Worm (Caenorhabditis elegans) whole organism, early embryonic: ENCODE results near the gene rips-1.

Experiments used
- B0310.2 ChIP-seq: sonication (generic microtip); optimal IDR thresholded peaks from 2 replicates; lab custom pipeline; 2016; ENCODE audit warnings: mild to moderate bottlenecking, missing genetic modification characterization, missing compliant biosample characterization
- F13C5.2 ChIP-seq: sonication (generic microtip); optimal IDR thresholded peaks from 2 replicates; lab custom pipeline; 2017; ENCODE audit warnings: mild to moderate bottlenecking, missing genetic modification characterization, inconsistent platforms, missing compliant biosample characterization
- aly-1 ChIP-seq: sonication (generic microtip); optimal IDR thresholded peaks from 2 replicates; lab custom pipeline; 2016; ENCODE audit warnings: missing genetic modification characterization, missing compliant biosample characterization
- ama-1 ChIP-seq: fragments of 150-350 bp; optimal IDR thresholded peaks from 2 replicates; lab custom pipeline; 2014
- ceh-13 ChIP-seq: fragments of 200-800 bp; sonication (Bioruptor generic); optimal IDR thresholded peaks from 2 replicates; lab custom pipeline; 2018; ENCODE audit warnings: mild to moderate bottlenecking, missing genetic modification characterization, missing compliant biosample characterization
- ceh-36 ChIP-seq: sonication (generic microtip); optimal IDR thresholded peaks from 2 replicates; lab custom pipeline; 2016; ENCODE audit warnings: missing genetic modification characterization, inconsistent platforms, missing compliant biosample characterization
- ets-7 ChIP-seq: sonication (generic microtip); optimal IDR thresholded peaks from 2 replicates; lab custom pipeline; 2016; ENCODE audit warnings: missing genotype, missing genetic modification characterization, missing compliant biosample characterization
- flt-1 ChIP-seq: fragments of 200-800 bp; sonication (Bioruptor generic); IDR thresholded peaks from 2 replicates; pipeline ENCODE4 v1.3.6; 2022; ENCODE audit warnings: missing genetic modification characterization, missing compliant biosample characterization
- hmbx-1 ChIP-seq: sonication (generic microtip); optimal IDR thresholded peaks from 2 replicates; lab custom pipeline; 2016; ENCODE audit warnings: mild to moderate bottlenecking, missing genetic modification characterization, missing compliant biosample characterization
- hmg-4 ChIP-seq: fragments of 200-800 bp; sonication (Bioruptor generic); optimal IDR thresholded peaks from 2 replicates; lab custom pipeline; 2018; ENCODE audit warnings: mild to moderate bottlenecking, missing genetic modification characterization, missing compliant biosample characterization
- hnd-1 ChIP-seq: sonication (generic microtip); optimal IDR thresholded peaks from 2 replicates; lab custom pipeline; 2016; ENCODE audit warnings: missing genetic modification characterization, missing compliant biosample characterization
- pes-1 ChIP-seq: fragments of 200-800 bp; sonication (Bioruptor generic); IDR thresholded peaks from 2 replicates; pipeline ENCODE4 v1.3.6; 2022; ENCODE audit warnings: missing genetic modification reagents, missing genetic modification characterization, missing compliant biosample characterization
- scrt-1 ChIP-seq: fragments of 200-800 bp; sonication (Bioruptor generic); IDR thresholded peaks from 2 replicates; pipeline ENCODE4 v1.3.6; 2022; ENCODE audit warnings: missing genetic modification characterization, missing compliant biosample characterization
- sea-1 ChIP-seq: fragments of 200-800 bp; sonication (Bioruptor generic); conservative IDR thresholded peaks from 2 replicates; pipeline ENCODE4 v1.3.6; 2022; ENCODE audit warnings: missing genetic modification characterization, missing compliant biosample characterization
- tbx-11 ChIP-seq: fragments of 200-800 bp; sonication (Bioruptor generic); IDR thresholded peaks from 2 replicates; pipeline ENCODE4 v1.3.6; 2022; ENCODE audit warnings: missing genetic modification characterization, missing compliant biosample characterization
- tbx-37 ChIP-seq: fragments of 200-800 bp; sonication (Bioruptor generic); conservative IDR thresholded peaks from 2 replicates; pipeline ENCODE4 v1.3.6; 2022; ENCODE audit warnings: missing genetic modification reagents, missing genetic modification characterization, missing compliant biosample characterization
- tra-4 ChIP-seq: sonication (generic microtip); optimal IDR thresholded peaks from 2 replicates; lab custom pipeline; 2017; ENCODE audit warnings: missing genetic modification characterization, missing compliant biosample characterization

Gene rips-1

DNA sequence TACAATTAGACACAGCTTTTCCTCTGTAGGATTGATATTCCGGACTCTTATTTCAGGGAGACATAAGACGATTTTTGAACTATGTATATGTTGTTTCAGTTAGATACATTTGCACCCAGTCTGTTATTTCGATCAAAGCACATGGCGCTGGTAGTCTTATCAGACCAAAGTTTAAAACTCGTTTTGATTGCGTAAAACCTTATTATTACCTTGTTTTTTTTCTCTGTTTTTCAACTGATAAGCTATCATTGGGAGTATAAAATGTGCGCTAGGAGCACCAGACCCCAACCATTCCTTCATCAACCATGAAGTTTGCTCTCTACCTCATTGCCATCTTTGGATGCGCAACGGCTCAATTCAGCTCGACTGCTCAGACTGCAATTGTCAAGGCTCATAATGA, 40.5 kb downstream of the rips-1 start, which contains the start of gene scl-12:
Gene scl-12 (plus strand): TSS at position 301 of the 400 bp plus-strand sequence.
- TF ChIP-seq ama-1 (lab: Kevin White, UChicago) (no peak), ets-7 (tag; lab: Kevin White, UChicago) (no peak), flt-1 (GFP tag; lab: Robert Waterston, UW) (no peak), pes-1 (GFP tag; lab: Robert Waterston, UW) (no peak), ceh-36 (tag; lab: Kevin White, UChicago) (no peak), sea-1 (GFP tag; lab: Robert Waterston, UW) (no peak), hnd-1 (tag; lab: Kevin White, UChicago) (no peak), tbx-11 (GFP tag; lab: Robert Waterston, UW) (no peak), B0310.2 (tag; lab: Kevin White, UChicago) (no peak), ceh-13 (GFP tag; lab: Kevin White, UChicago) (no peak), aly-1 (no peak), F13C5.2 (no peak), hmg-4 (no peak), hmbx-1 (tag; lab: Kevin White, UChicago) (no peak), tra-4 (tag; lab: Kevin White, UChicago) (no peak), tbx-37 (no peak)

DNA sequence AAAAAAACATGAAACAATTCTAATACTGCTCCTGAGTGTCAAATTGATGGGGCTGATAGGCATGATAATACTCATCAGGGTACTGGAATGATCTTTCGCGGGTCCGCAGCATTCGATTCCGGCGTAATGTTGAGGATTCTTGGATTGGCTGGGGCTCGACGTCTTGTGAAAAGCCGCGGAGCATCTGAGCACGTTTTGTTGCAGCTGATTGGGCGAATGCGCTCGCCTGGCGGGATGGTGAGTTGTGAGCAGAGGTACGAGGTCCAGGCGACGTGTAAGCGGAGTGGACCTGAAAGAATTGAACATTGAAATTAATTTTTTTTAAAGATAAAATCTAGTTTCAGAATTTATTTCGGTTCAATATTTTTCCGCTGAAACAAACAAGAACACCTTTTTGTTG, 42.2 kb downstream of the rips-1 start:
- TF ChIP-seq ceh-13 (GFP tag; lab: Kevin White, UChicago) (no peak), F13C5.2 (no peak), ets-7 (tag; lab: Kevin White, UChicago) (no peak), hmg-4 (no peak), pes-1 (GFP tag; lab: Robert Waterston, UW) (no peak), hmbx-1 (tag; lab: Kevin White, UChicago) (no peak), sea-1 (GFP tag; lab: Robert Waterston, UW) (no peak), tbx-11 (GFP tag; lab: Robert Waterston, UW) (no peak), tbx-37 (no peak)

DNA sequence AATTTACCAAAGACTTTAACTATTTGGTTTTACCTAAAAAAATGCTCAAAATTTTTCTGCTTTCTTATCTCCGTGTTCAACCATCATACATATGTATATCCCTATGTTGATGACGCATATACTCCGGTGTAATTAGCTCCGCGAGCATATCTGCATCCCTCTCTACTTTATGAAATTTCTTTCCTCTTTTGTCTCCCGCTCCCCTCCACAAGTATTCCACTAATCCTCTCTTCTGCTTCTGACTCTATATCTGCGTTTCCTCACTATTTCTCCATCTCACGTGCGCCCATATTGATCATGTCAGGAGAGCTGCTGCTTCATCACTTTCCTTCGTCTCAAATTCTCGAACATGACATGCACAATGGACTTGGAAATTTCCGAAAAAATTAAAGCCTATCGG, 43.1 kb downstream of the rips-1 start, which contains the start of gene H10D18.1:
Gene H10D18.1 (plus strand): TSS at position 277 of the 400 bp plus-strand sequence.
- TF ChIP-seq aly-1 (no peak), tbx-37 (no peak)

DNA sequence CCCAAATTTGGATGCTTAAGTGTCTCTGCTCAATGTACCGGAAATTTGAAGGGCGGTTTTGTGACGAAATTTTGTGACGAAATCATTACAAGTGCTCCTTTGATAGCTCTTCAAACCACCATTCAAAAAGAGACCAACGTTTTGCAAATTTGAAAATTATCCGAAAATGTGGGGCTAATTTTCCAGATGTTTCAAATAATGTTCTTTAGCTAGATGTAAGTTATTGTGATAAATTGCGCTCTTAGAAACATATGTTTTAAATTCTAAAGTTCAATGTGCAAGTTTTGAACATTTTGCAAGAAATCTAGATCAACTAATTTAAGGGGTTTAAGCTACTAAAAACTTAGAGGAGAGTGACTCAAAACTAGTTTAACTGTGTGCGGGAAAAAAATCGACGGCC, 49.1 kb downstream of the rips-1 start:
- TF ChIP-seq aly-1 (no peak), tra-4 (tag; lab: Kevin White, UChicago) (no peak), ets-7 (tag; lab: Kevin White, UChicago) (no peak), scrt-1 (GFP tag; lab: Robert Waterston, UW) (no peak), hmg-4 (no peak), sea-1 (GFP tag; lab: Robert Waterston, UW) (no peak), pes-1 (GFP tag; lab: Robert Waterston, UW) (no peak), tbx-11 (GFP tag; lab: Robert Waterston, UW) (no peak), hnd-1 (tag; lab: Kevin White, UChicago) (no peak), F13C5.2 (no peak), hmbx-1 (tag; lab: Kevin White, UChicago) (no peak), flt-1 (GFP tag; lab: Robert Waterston, UW) (no peak), ceh-13 (GFP tag; lab: Kevin White, UChicago) (no peak)
